Worm (Caenorhabditis elegans): ENCODE data around the gene C33D9.6.
A peak's percentile ranks its signal among the peaks of the same experiment; 100 is the strongest.

Gene C33D9.6

ce11 chrIV:8820041-8820440 is 42.1 kb upstream of the C33D9.6 start, which contains the start of gene T28C6.3:
TSS of gene T28C6.3 (plus strand) at chrIV:8820341.
- TF ChIP-seq tbx-37 (GFP tag; conservative IDR thresholded peaks at IDR 0.05) (no peak), ets-7 (tag; optimal IDR thresholded peaks at IDR 0.05) (no peak), F13C5.2 (tag; optimal IDR thresholded peaks at IDR 0.05) (no peak), pes-1 (GFP tag; IDR thresholded peaks at IDR 0.05) (no peak), scrt-1 (GFP tag; IDR thresholded peaks at IDR 0.05) (no peak), ceh-36 (tag; optimal IDR thresholded peaks at IDR 0.05) (no peak), hnd-1 (tag; optimal IDR thresholded peaks at IDR 0.05) (no peak), hmbx-1 (tag; optimal IDR thresholded peaks at IDR 0.05) (no peak), sea-1 (GFP tag; conservative IDR thresholded peaks at IDR 0.05) (no peak)

ce11 chrIV:8819471-8819870 is 41.5 kb upstream of the C33D9.6 start:
- TF ChIP-seq hmg-4 (GFP tag; optimal IDR thresholded peaks at IDR 0.05) (peak; percentile 49), pes-1 (GFP tag; IDR thresholded peaks at IDR 0.05) (0 out of 2 replicates have a peak, but pooled peaks have one; percentile 15), tbx-11 (GFP tag; IDR thresholded peaks at IDR 0.05) (no peak)

ce11 chrIV:8817639-8818038 is 39.7 kb upstream of the C33D9.6 start, which contains the start of gene T28C6.10:
TSS of gene T28C6.10 (plus strand) at chrIV:8817939.
- TF ChIP-seq ets-7 (tag; optimal IDR thresholded peaks at IDR 0.05) = no peak
- no peak for TF ChIP-seq hmg-4 (GFP tag; optimal IDR thresholded peaks at IDR 0.05)
- TF ChIP-seq aly-1 (tag; optimal IDR thresholded peaks at IDR 0.05) = no peak
- TF ChIP-seq hmbx-1 (tag; optimal IDR thresholded peaks at IDR 0.05) = no peak
- no peak for TF ChIP-seq hnd-1 (tag; optimal IDR thresholded peaks at IDR 0.05)
- no peak for TF ChIP-seq ceh-36 (tag; optimal IDR thresholded peaks at IDR 0.05)
- TF ChIP-seq sea-1 (GFP tag; conservative IDR thresholded peaks at IDR 0.05) = no peak
- no peak for TF ChIP-seq scrt-1 (GFP tag; IDR thresholded peaks at IDR 0.05)
- TF ChIP-seq ama-1 (optimal IDR thresholded peaks at IDR 0.05) = no peak
- TF ChIP-seq F13C5.2 (tag; optimal IDR thresholded peaks at IDR 0.05) = no peak

- TF ChIP-seq pes-1 (GFP tag; IDR thresholded peaks at IDR 0.05) = no peak
These were observed 38.7 kb upstream of the C33D9.6 start for ce11 chrIV:8816617-8817016.

- TF ChIP-seq hnd-1 (tag; optimal IDR thresholded peaks at IDR 0.05) (no peak), tbx-11 (GFP tag; IDR thresholded peaks at IDR 0.05) (no peak), pes-1 (GFP tag; IDR thresholded peaks at IDR 0.05) (no peak), flt-1 (GFP tag; IDR thresholded peaks at IDR 0.05) (no peak), B0310.2 (tag; optimal IDR thresholded peaks at IDR 0.05) (no peak), tbx-37 (GFP tag; conservative IDR thresholded peaks at IDR 0.05) (no peak), hmbx-1 (tag; optimal IDR thresholded peaks at IDR 0.05) (no peak), ceh-13 (GFP tag; optimal IDR thresholded peaks at IDR 0.05) (no peak), tra-4 (tag; optimal IDR thresholded peaks at IDR 0.05) (no peak), aly-1 (tag; optimal IDR thresholded peaks at IDR 0.05) (no peak), sea-1 (GFP tag; conservative IDR thresholded peaks at IDR 0.05) (no peak)
These were observed 38.1 kb upstream of the C33D9.6 start, which contains the start of gene grsp-2 for ce11 chrIV:8816029-8816428. TSS of gene grsp-2 (plus strand) at chrIV:8816329.

- TF ChIP-seq ama-1 (optimal IDR thresholded peaks at IDR 0.05) (no peak), hnd-1 (tag; optimal IDR thresholded peaks at IDR 0.05) (no peak), flt-1 (GFP tag; IDR thresholded peaks at IDR 0.05) (no peak), tbx-37 (GFP tag; conservative IDR thresholded peaks at IDR 0.05) (no peak), ceh-36 (tag; optimal IDR thresholded peaks at IDR 0.05) (no peak), ets-7 (tag; optimal IDR thresholded peaks at IDR 0.05) (no peak)
These were observed 37.2 kb upstream of the C33D9.6 start for ce11 chrIV:8815162-8815561.

ce11 chrIV:8813614-8814013 is 35.7 kb upstream of the C33D9.6 start, which contains the start of gene exc-5:
TSS of gene exc-5 (minus strand) at chrIV:8813670.
- TF ChIP-seq aly-1 (tag; optimal IDR thresholded peaks at IDR 0.05) = no peak
- TF ChIP-seq hmbx-1 (tag; optimal IDR thresholded peaks at IDR 0.05) = no peak
- no peak for TF ChIP-seq hnd-1 (tag; optimal IDR thresholded peaks at IDR 0.05)
- no peak for TF ChIP-seq B0310.2 (tag; optimal IDR thresholded peaks at IDR 0.05)
- no peak for TF ChIP-seq pes-1 (GFP tag; IDR thresholded peaks at IDR 0.05)
- TF ChIP-seq sea-1 (GFP tag; conservative IDR thresholded peaks at IDR 0.05) = no peak
- no peak for TF ChIP-seq ceh-36 (tag; optimal IDR thresholded peaks at IDR 0.05)
- no peak for TF ChIP-seq F13C5.2 (tag; optimal IDR thresholded peaks at IDR 0.05)
- TF ChIP-seq ets-7 (tag; optimal IDR thresholded peaks at IDR 0.05) = no peak
- no peak for TF ChIP-seq ama-1 (optimal IDR thresholded peaks at IDR 0.05)
- TF ChIP-seq flt-1 (GFP tag; IDR thresholded peaks at IDR 0.05) = no peak
- no peak for TF ChIP-seq scrt-1 (GFP tag; IDR thresholded peaks at IDR 0.05)
- no peak for TF ChIP-seq tra-4 (tag; optimal IDR thresholded peaks at IDR 0.05)
- TF ChIP-seq tbx-37 (GFP tag; conservative IDR thresholded peaks at IDR 0.05) = no peak
- no peak for TF ChIP-seq hmg-4 (GFP tag; optimal IDR thresholded peaks at IDR 0.05)
- no peak for TF ChIP-seq tbx-11 (GFP tag; IDR thresholded peaks at IDR 0.05)
- TF ChIP-seq ceh-13 (GFP tag; optimal IDR thresholded peaks at IDR 0.05) = no peak

ce11 chrIV:8807327-8807726 is 29.4 kb upstream of the C33D9.6 start:
- TF ChIP-seq flt-1 (GFP tag; IDR thresholded peaks at IDR 0.05) (no peak), ceh-36 (tag; optimal IDR thresholded peaks at IDR 0.05) (no peak), tbx-11 (GFP tag; IDR thresholded peaks at IDR 0.05) (no peak), tbx-37 (GFP tag; conservative IDR thresholded peaks at IDR 0.05) (no peak), hmg-4 (GFP tag; optimal IDR thresholded peaks at IDR 0.05) (no peak), B0310.2 (tag; optimal IDR thresholded peaks at IDR 0.05) (no peak), tra-4 (tag; optimal IDR thresholded peaks at IDR 0.05) (no peak), ets-7 (tag; optimal IDR thresholded peaks at IDR 0.05) (no peak), hnd-1 (tag; optimal IDR thresholded peaks at IDR 0.05) (no peak), sea-1 (GFP tag; conservative IDR thresholded peaks at IDR 0.05) (no peak), hmbx-1 (tag; optimal IDR thresholded peaks at IDR 0.05) (no peak), ceh-13 (GFP tag; optimal IDR thresholded peaks at IDR 0.05) (no peak), ama-1 (optimal IDR thresholded peaks at IDR 0.05) (no peak), scrt-1 (GFP tag; IDR thresholded peaks at IDR 0.05) (no peak), aly-1 (tag; optimal IDR thresholded peaks at IDR 0.05) (no peak), pes-1 (GFP tag; IDR thresholded peaks at IDR 0.05) (no peak), F13C5.2 (tag; optimal IDR thresholded peaks at IDR 0.05) (no peak)

Data from whole organism, early embryonic.